Worm (Caenorhabditis elegans): ENCODE results near the gene C14C10.5.

C14C10.5 gene

ce11 chrV:12583421-12583820 lies 16.6 kb upstream of the C14C10.5 start:
- TF ChIP-seq sox-4 (tag; optimal IDR thresholded peaks at IDR 0.05) (no peak), lin-11 (tag; optimal IDR thresholded peaks at IDR 0.05) (no peak), ceh-2 (tag; optimal IDR thresholded peaks at IDR 0.05) (no peak), sox-2 (GFP tag; IDR thresholded peaks at IDR 0.05) (no peak), unc-42 (tag; optimal IDR thresholded peaks at IDR 0.05) (peak; percentile 89), sdc-2 (tag; optimal IDR thresholded peaks at IDR 0.05) (no peak)

- TF ChIP-seq K09A11.1 (tag; optimal IDR thresholded peaks at IDR 0.05; ENCODE audit: insufficient read depth) (no peak), sox-4 (tag; optimal IDR thresholded peaks at IDR 0.05) (no peak), pha-4 (tag; optimal IDR thresholded peaks at IDR 0.05) (no peak), ceh-9 (tag; optimal IDR thresholded peaks at IDR 0.05) (no peak), pqm-1 (tag; optimal IDR thresholded peaks at IDR 0.05) (no peak)
Observed at ce11 chrV:12584771-12585170, 15.2 kb upstream of the C14C10.5 start.

- TF ChIP-seq zip-5 (tag; optimal IDR thresholded peaks at IDR 0.05): no peak
- TF ChIP-seq ceh-31 (tag; optimal IDR thresholded peaks at IDR 0.05): no peak
- no peak for TF ChIP-seq pros-1 (tag; optimal IDR thresholded peaks at IDR 0.05)
- no peak for TF ChIP-seq hlh-15 (tag; optimal IDR thresholded peaks at IDR 0.05)
- no peak for TF ChIP-seq Y22D7AL.16 (tag; optimal IDR thresholded peaks at IDR 0.05)
- no peak for TF ChIP-seq npax-4 (tag; optimal IDR thresholded peaks at IDR 0.05)
- TF ChIP-seq ceh-48 (tag; optimal IDR thresholded peaks at IDR 0.05): no peak
Observed at ce11 chrV:12586793-12587192, 13.2 kb upstream of the C14C10.5 start.

- TF ChIP-seq sdc-2 (tag; optimal IDR thresholded peaks at IDR 0.05): no peak
- no peak for TF ChIP-seq ahr-1 (tag; optimal IDR thresholded peaks at IDR 0.05)
Observed at ce11 chrV:12588030-12588429, 12.0 kb upstream of the C14C10.5 start, which contains the start of gene C14C10.1. Gene C14C10.1 (plus strand): TSS chrV:12588330.

ce11 chrV:12590601-12591000 lies 9.4 kb upstream of the C14C10.5 start, which contains the start of gene ttr-43:
Gene ttr-43 (minus strand): TSS chrV:12590701.
- TF ChIP-seq hlh-8 (tag; optimal IDR thresholded peaks at IDR 0.05): no peak
- TF ChIP-seq ceh-6 (GFP tag; optimal IDR thresholded peaks at IDR 0.05): no peak

- TF ChIP-seq rnt-1 (tag; optimal IDR thresholded peaks at IDR 0.05) (no peak), ref-2 (tag; optimal IDR thresholded peaks at IDR 0.05) (no peak), unc-42 (tag; optimal IDR thresholded peaks at IDR 0.05) (no peak), fkh-10 (GFP tag; optimal IDR thresholded peaks at IDR 0.05) (no peak), F13H6.1 (tag; optimal IDR thresholded peaks at IDR 0.05) (no peak), hlh-8 (tag; optimal IDR thresholded peaks at IDR 0.05) (no peak), pag-3 (tag; optimal IDR thresholded peaks at IDR 0.05; ENCODE audit: borderline replicate concordance) (no peak), eyg-1 (tag; optimal IDR thresholded peaks at IDR 0.05) (no peak), fkh-6 (tag; optimal IDR thresholded peaks at IDR 0.05) (no peak), hlh-30 (tag; optimal IDR thresholded peaks at IDR 0.05; ENCODE audit: insufficient read depth) (no peak), tbx-7 (tag; optimal IDR thresholded peaks at IDR 0.05) (no peak), hlh-15 (tag; optimal IDR thresholded peaks at IDR 0.05) (no peak), ceh-30 (tag; optimal IDR thresholded peaks at IDR 0.05) (no peak), K09A11.1 (tag; optimal IDR thresholded peaks at IDR 0.05; ENCODE audit: insufficient read depth) (no peak)
Observed at ce11 chrV:12592379-12592778, 7.6 kb upstream of the C14C10.5 start, which contains the start of gene C14C10.2. Gene C14C10.2 (minus strand): TSS chrV:12592479.

- TF ChIP-seq che-1 (tag; optimal IDR thresholded peaks at IDR 0.05) (no peak), ceh-2 (tag; optimal IDR thresholded peaks at IDR 0.05) (no peak), unc-42 (tag; optimal IDR thresholded peaks at IDR 0.05) (no peak), lim-6 (tag; optimal IDR thresholded peaks at IDR 0.05) (no peak), pha-4 (tag; optimal IDR thresholded peaks at IDR 0.05) (no peak), unc-3 (GFP tag; conservative IDR thresholded peaks at IDR 0.05) (no peak), unc-3 (tag; optimal IDR thresholded peaks at IDR 0.05) (no peak), ama-1 (optimal IDR thresholded peaks at IDR 0.05) (no peak), lin-11 (tag; optimal IDR thresholded peaks at IDR 0.05) (no peak), hlh-13 (GFP tag; optimal IDR thresholded peaks at IDR 0.05) (no peak), ceh-31 (tag; optimal IDR thresholded peaks at IDR 0.05) (no peak)
Observed at ce11 chrV:12596196-12596595, 3.8 kb upstream of the C14C10.5 start, which contains the start of gene mma-1. Gene mma-1 (minus strand): TSS chrV:12596296.

Data from whole organism, late embryonic.